Worm (Caenorhabditis elegans): ENCODE results near the gene F59E12.15.
A peak's percentile ranks its signal among the peaks of the same experiment; 100 is the strongest.

Gene F59E12.15

ce11 chrII:5577060-5577459, 51.1 kb downstream of the F59E12.15 start (continued):
- TF ChIP-seq lin-26 (GFP tag; IDR thresholded peaks at IDR 0.05), result peak; percentile 86
- TF ChIP-seq nhr-80 (tag; optimal IDR thresholded peaks at IDR 0.05), result peak; percentile 28
- peak; percentile 8 for TF ChIP-seq lsl-1 (GFP tag; optimal IDR thresholded peaks at IDR 0.05)
- TF ChIP-seq T26A5.8 (tag; optimal IDR thresholded peaks at IDR 0.05), result no peak
- peak; percentile 15 for TF ChIP-seq repo-1 (tag; optimal IDR thresholded peaks at IDR 0.05)
- peak; percentile 90 for TF ChIP-seq B0261.1 (tag; optimal IDR thresholded peaks at IDR 0.05)
- peak; percentile 58 for TF ChIP-seq lin-54 (GFP tag; optimal IDR thresholded peaks at IDR 0.05)
- no peak for TF ChIP-seq dpl-1 (GFP tag; optimal IDR thresholded peaks at IDR 0.05)
- no peak for TF ChIP-seq Y95B8A.8 (GFP tag; IDR thresholded peaks at IDR 0.05)
- TF ChIP-seq B0019.2 (GFP tag; conservative IDR thresholded peaks at IDR 0.05), result no peak
- TF ChIP-seq C17E4.6 (GFP tag; IDR thresholded peaks at IDR 0.05), result no peak
- no peak for TF ChIP-seq Y53G8AR.9 (GFP tag; conservative IDR thresholded peaks at IDR 0.05)
- TF ChIP-seq egl-18 (GFP tag; IDR thresholded peaks at IDR 0.05), result no peak
- TF ChIP-seq ekl-4 (GFP tag; IDR thresholded peaks at IDR 0.05), result peak; percentile 40; the same call in 1 of the 2 replicates
- no peak for TF ChIP-seq C06A6.2 (GFP tag; conservative IDR thresholded peaks at IDR 0.05)
- TF ChIP-seq him-1 (tag; optimal IDR thresholded peaks at IDR 0.05), result peak; percentile 80
- no peak for TF ChIP-seq hlh-12 (tag; optimal IDR thresholded peaks at IDR 0.05)
- TF ChIP-seq lin-35 (GFP tag; optimal IDR thresholded peaks at IDR 0.05), result peak in 1 of 3 experiments; percentile 62
- no peak for TF ChIP-seq ztf-28 (GFP tag; IDR thresholded peaks at IDR 0.05)
- TF ChIP-seq F37B4.10 (GFP tag; IDR thresholded peaks at IDR 0.05), result no peak
- no peak for TF ChIP-seq ceh-79 (tag; optimal IDR thresholded peaks at IDR 0.05)
- no peak for TF ChIP-seq K11D2.4 (GFP tag; IDR thresholded peaks at IDR 0.05)
- peak; percentile 56 for TF ChIP-seq chd-7 (tag; optimal IDR thresholded peaks at IDR 0.05)
- peak; percentile 47 for TF ChIP-seq ztf-18 (tag; optimal IDR thresholded peaks at IDR 0.05)
- TF ChIP-seq tlf-1 (GFP tag; optimal IDR thresholded peaks at IDR 0.05), result no peak
- peak; percentile 80 for TF ChIP-seq rpc-1 (optimal IDR thresholded peaks at IDR 0.05)
- TF ChIP-seq rpc-1 (tag; optimal IDR thresholded peaks at IDR 0.05), result peak; percentile 88
- TF ChIP-seq akir-1 (GFP tag; optimal IDR thresholded peaks at IDR 0.05), result no peak
- no peak for TF ChIP-seq egl-44 (GFP tag; IDR thresholded peaks at IDR 0.05)
- TF ChIP-seq madf-8 (GFP tag; conservative IDR thresholded peaks at IDR 0.05), result no peak
- peak; percentile 70 for TF ChIP-seq attf-6 (GFP tag; IDR thresholded peaks at IDR 0.05)
- no peak for TF ChIP-seq ceh-91 (GFP tag; IDR thresholded peaks at IDR 0.05)
- no peak for TF ChIP-seq F55B11.4 (tag; optimal IDR thresholded peaks at IDR 0.05; ENCODE audit: borderline replicate concordance, insufficient read depth)
- TF ChIP-seq lin-40 (tag; optimal IDR thresholded peaks at IDR 0.05), result peak; percentile 48
- no peak for TF ChIP-seq nhr-179 (tag; optimal IDR thresholded peaks at IDR 0.05)
- no peak for TF ChIP-seq ztf-25 (GFP tag; IDR thresholded peaks at IDR 0.05)
- peak; percentile 66 for TF ChIP-seq nhr-90 (tag; optimal IDR thresholded peaks at IDR 0.05)
- TF ChIP-seq nfya-2 (GFP tag; IDR thresholded peaks at IDR 0.05), result no peak
- TF ChIP-seq ceh-27 (GFP tag; optimal IDR thresholded peaks at IDR 0.05), result peak; percentile 50
- TF ChIP-seq nfya-1 (tag; optimal IDR thresholded peaks at IDR 0.05; ENCODE audit: borderline replicate concordance, insufficient read depth), result no peak
- no peak for TF ChIP-seq hrde-1 (tag; optimal IDR thresholded peaks at IDR 0.05; ENCODE audit: borderline replicate concordance)
- peak in 1 of 2 experiments; percentile 65 for TF ChIP-seq rec-8 (tag; optimal IDR thresholded peaks at IDR 0.05)
- TF ChIP-seq mcd-1 (GFP tag; IDR thresholded peaks at IDR 0.05), result 0 out of 2 replicates have a peak, but pooled peaks have one; percentile 46
- TF ChIP-seq tbx-9 (tag; optimal IDR thresholded peaks at IDR 0.05; ENCODE audit: borderline replicate concordance), result no peak
- no peak for TF ChIP-seq hsf-1 (GFP tag; IDR thresholded peaks at IDR 0.05)
- no peak for TF ChIP-seq Y67H2A.10 (GFP tag; conservative IDR thresholded peaks at IDR 0.05)
- TF ChIP-seq F33H1.4 (GFP tag; IDR thresholded peaks at IDR 0.05), result peak; percentile 27; the same call in 1 of the 2 replicates
- TF ChIP-seq ceh-40 (GFP tag; IDR thresholded peaks at IDR 0.05), result peak; percentile 59; the same call in 1 of the 2 replicates
- peak; percentile 80 for TF ChIP-seq snpc-1.3 (tag; optimal IDR thresholded peaks at IDR 0.05; ENCODE audit: insufficient read depth)
